Fruit fly (Drosophila melanogaster): ENCODE results near the gene CG18231.
A peak's percentile ranks its signal among the peaks of the same experiment; 100 is the strongest.

Gene CG18231

DNA sequence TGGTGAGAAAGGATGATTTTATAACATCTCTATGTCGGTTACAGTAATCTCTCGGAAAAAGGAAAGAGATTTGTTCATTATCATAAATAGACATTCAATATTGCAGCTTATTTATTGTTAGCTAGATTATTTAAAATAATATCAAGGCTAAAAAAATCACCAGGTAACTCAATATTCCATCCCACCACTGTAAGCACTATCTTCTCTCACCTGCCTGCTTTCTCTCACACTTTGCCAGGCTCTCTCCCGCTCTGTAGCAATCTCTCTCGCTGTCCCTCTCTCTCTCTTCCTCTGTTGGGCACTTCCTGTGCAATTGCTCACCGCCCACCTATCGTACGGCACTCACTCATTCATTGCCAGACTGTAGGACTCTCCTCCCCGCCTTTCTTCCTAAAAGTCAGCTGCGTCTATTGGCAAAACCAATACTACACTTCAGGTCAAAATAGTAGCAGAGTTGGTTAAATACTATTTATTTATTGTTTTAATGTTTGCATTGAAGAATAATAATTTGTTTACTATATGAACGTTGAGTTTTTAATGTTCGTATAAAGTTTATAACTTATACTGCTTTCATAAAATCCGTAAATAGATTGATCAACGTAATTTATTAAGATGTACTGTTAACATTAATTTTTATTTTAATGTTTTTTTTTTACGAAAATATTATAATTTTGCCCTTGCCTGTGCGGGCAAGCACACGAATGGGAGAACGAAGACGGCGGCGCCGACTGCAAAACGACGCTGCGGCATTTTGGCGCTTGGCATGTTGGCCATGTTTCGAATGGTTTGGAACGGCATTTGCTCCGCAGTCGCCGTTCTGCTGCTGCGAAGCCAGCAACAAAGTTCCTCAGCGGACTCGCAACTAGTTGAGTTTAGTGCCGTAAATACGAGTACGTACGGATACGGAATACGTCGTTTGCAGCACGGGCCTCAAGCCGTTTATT lies 33.6 kb downstream of the CG18231 start (continued):
- TF ChIP-seq NK7.1 (GFP tag; optimal IDR thresholded peaks at IDR 0.05) (peak; percentile 91), CG34376 (GFP tag; optimal IDR thresholded peaks at IDR 0.05) (peak; percentile 81), CG7786 (GFP tag; optimal IDR thresholded peaks at IDR 0.05) (peak; percentile 97), CG10543 (GFP tag; optimal IDR thresholded peaks at IDR 0.05) (peak; percentile 94), E2f1 (GFP tag; IDR thresholded peaks at IDR 0.05) (peak; percentile 97), Atf-2 (GFP tag; optimal IDR thresholded peaks at IDR 0.05) (peak; percentile 87), CG6683 (GFP tag; optimal IDR thresholded peaks at IDR 0.05) (peak; percentile 88), CG34422 (GFP tag; IDR thresholded peaks at IDR 0.05) (peak; percentile 98), yki (optimal IDR thresholded peaks at IDR 0.05) (peak; percentile 93), crol (GFP tag; IDR thresholded peaks at IDR 0.05) (peak; percentile 72; the same call in 1 of the 2 replicates), CG17829 (tag; optimal IDR thresholded peaks at IDR 0.05) (peak; percentile 82), CG1647 (GFP tag; optimal IDR thresholded peaks at IDR 0.05) (peak; percentile 84), ttk (GFP tag; IDR thresholded peaks at IDR 0.05) (peak; percentile 98), CG9609 (GFP tag; optimal IDR thresholded peaks at IDR 0.05) (peak; percentile 92), bigmax (GFP tag; optimal IDR thresholded peaks at IDR 0.05) (no peak), Pdp1 (GFP tag; optimal IDR thresholded peaks at IDR 0.05) (peak; percentile 78 to 96), rib (GFP tag; IDR thresholded peaks at IDR 0.05) (peak; percentile 98), CG11504 (tag; optimal IDR thresholded peaks at IDR 0.05) (peak; percentile 93), B-H2 (GFP tag; optimal IDR thresholded peaks at IDR 0.05) (peak; percentile 98), run (tag; optimal IDR thresholded peaks at IDR 0.05) (peak; percentile 91), vvl (GFP tag; IDR thresholded peaks at IDR 0.05) (peak; percentile 99), MESR4 (GFP tag; optimal IDR thresholded peaks at IDR 0.05) (peak; percentile 27), CG4820 (GFP tag; optimal IDR thresholded peaks at IDR 0.05) (peak; percentile 90), CG17361 (GFP tag; IDR thresholded peaks at IDR 0.05) (peak; percentile 96), tin (GFP tag; optimal IDR thresholded peaks at IDR 0.05) (peak; percentile 91), CG2116 (GFP tag; optimal IDR thresholded peaks at IDR 0.05) (peak; percentile 57), eve (GFP tag; optimal IDR thresholded peaks at IDR 0.05) (peak in 1 of 2 experiments; percentile 92), pzg (GFP tag; optimal IDR thresholded peaks at IDR 0.05) (peak; percentile 26), chinmo (GFP tag; IDR thresholded peaks at IDR 0.05; ENCODE audit: partially characterized antibody) (no peak), so (GFP tag; IDR thresholded peaks at IDR 0.05) (peak; percentile 95), Hr3 (GFP tag; optimal IDR thresholded peaks at IDR 0.05) (peak; percentile 90), CG3407 (GFP tag; optimal IDR thresholded peaks at IDR 0.05) (peak; percentile 66), CG32532 (GFP tag; IDR thresholded peaks at IDR 0.05) (peak; percentile 99), CG9932 (GFP tag; IDR thresholded peaks at IDR 0.05) (peak; percentile 99), lov (optimal IDR thresholded peaks at IDR 0.05) (no peak), lov (GFP tag; IDR thresholded peaks at IDR 0.05) (peak; percentile 94), zf30C (GFP tag; optimal IDR thresholded peaks at IDR 0.05) (peak; percentile 71), org-1 (GFP tag; optimal IDR thresholded peaks at IDR 0.05) (peak; percentile 87), CG11723 (GFP tag; optimal IDR thresholded peaks at IDR 0.05) (peak; percentile 72), CG8281 (tag; optimal IDR thresholded peaks at IDR 0.05) (peak; percentile 69), chm (GFP tag; IDR thresholded peaks at IDR 0.05) (peak; percentile 97; the same call in 1 of the 2 replicates), CG11093 (GFP tag; IDR thresholded peaks at IDR 0.05) (peak; percentile 92), Fer2 (tag; optimal IDR thresholded peaks at IDR 0.05) (peak; percentile 93), CG18011 (GFP tag; optimal IDR thresholded peaks at IDR 0.05) (peak; percentile 84), az2 (GFP tag; optimal IDR thresholded peaks at IDR 0.05) (peak; percentile 90), sd (tag; optimal IDR thresholded peaks at IDR 0.05) (peak; percentile 62), klu (GFP tag; IDR thresholded peaks at IDR 0.05) (peak; percentile 95), sima (GFP tag; optimal IDR thresholded peaks at IDR 0.05) (peak; percentile 88), Rfx (GFP tag; IDR thresholded peaks at IDR 0.05) (peak; percentile 99)
